Fruit fly (Drosophila melanogaster): Measurements from ENCODE around the gene CG32069.

The CG32069 gene

DNA sequence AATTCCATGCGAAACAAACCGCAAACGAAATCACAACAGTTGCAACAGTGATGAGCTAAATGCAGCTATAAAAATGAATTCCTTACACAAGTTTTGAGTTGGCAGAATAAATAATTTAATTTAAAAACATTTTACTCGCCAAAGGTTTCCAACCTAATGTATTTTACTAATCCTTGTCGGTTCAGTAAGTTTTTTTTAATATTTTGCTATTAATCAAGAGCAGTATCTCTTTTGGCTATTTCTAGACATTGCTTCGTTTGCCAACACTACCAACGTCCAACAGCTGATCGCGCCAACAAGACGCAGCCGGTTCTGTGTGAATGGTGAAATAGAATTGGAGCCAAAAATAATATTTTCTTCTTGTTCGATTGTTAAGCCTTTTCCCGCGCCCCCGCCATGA lies 2.3 kb upstream of the CG32069 start, which contains the start of the genes CG32075, CG45101 and SuUR (continued):
- TF ChIP-seq CG3407 (GFP tag; optimal IDR thresholded peaks at IDR 0.05), result peak; percentile 64
- TF ChIP-seq Doc3 (GFP tag; IDR thresholded peaks at IDR 0.05; ENCODE audit: partially characterized antibody), result no peak
- peak; percentile 90 for TF ChIP-seq tin (GFP tag; optimal IDR thresholded peaks at IDR 0.05)
- TF ChIP-seq CG2116 (GFP tag; optimal IDR thresholded peaks at IDR 0.05), result peak; percentile 67
- TF ChIP-seq Bteb2 (GFP tag; optimal IDR thresholded peaks at IDR 0.05), result peak; percentile 87
- TF ChIP-seq CG10366 (GFP tag; IDR thresholded peaks at IDR 0.05), result peak; percentile 89
- TF ChIP-seq wor (GFP tag; IDR thresholded peaks at IDR 0.05), result peak; percentile 74
- TF ChIP-seq Dbx (GFP tag; IDR thresholded peaks at IDR 0.05), result peak; percentile 91
- TF ChIP-seq CG32772 (GFP tag; IDR thresholded peaks at IDR 0.05), result peak; percentile 88
- TF ChIP-seq CG15479 (GFP tag; optimal IDR thresholded peaks at IDR 0.05), result no peak
- peak; percentile 23 for TF ChIP-seq CG9797 (GFP tag; optimal IDR thresholded peaks at IDR 0.05)
- peak; percentile 88 for TF ChIP-seq sob (GFP tag; IDR thresholded peaks at IDR 0.05)
- TF ChIP-seq Atf-2 (GFP tag; optimal IDR thresholded peaks at IDR 0.05), result peak; percentile 82
- peak; percentile 91 for TF ChIP-seq Sox102F (GFP tag; optimal IDR thresholded peaks at IDR 0.05)
- no peak for TF ChIP-seq h (optimal IDR thresholded peaks at IDR 0.05)
- peak; percentile 89 for TF ChIP-seq ken (GFP tag; IDR thresholded peaks at IDR 0.05)
- no peak for TF ChIP-seq Dll (GFP tag; IDR thresholded peaks at IDR 0.05; ENCODE audit: partially characterized antibody)
- TF ChIP-seq vfl (GFP tag; optimal IDR thresholded peaks at IDR 0.05), result peak; percentile 86
- TF ChIP-seq CG8359 (GFP tag; optimal IDR thresholded peaks at IDR 0.05; ENCODE audit: borderline replicate concordance), result no peak
- peak; percentile 93 for TF ChIP-seq CG13624 (GFP tag; optimal IDR thresholded peaks at IDR 0.05)
- peak; percentile 96 for TF ChIP-seq CG4617 (GFP tag; optimal IDR thresholded peaks at IDR 0.05; ENCODE audit: borderline replicate concordance)
- TF ChIP-seq org-1 (GFP tag; optimal IDR thresholded peaks at IDR 0.05), result peak; percentile 69
- TF ChIP-seq Hmr (GFP tag; optimal IDR thresholded peaks at IDR 0.05), result peak; percentile 82
- TF ChIP-seq zfh2 (GFP tag; optimal IDR thresholded peaks at IDR 0.05), result peak; percentile 94
- TF ChIP-seq CG7357 (GFP tag; IDR thresholded peaks at IDR 0.05), result peak; percentile 64; the same call in 1 of the 3 replicates
- peak; percentile 76 for TF ChIP-seq Spps (tag; optimal IDR thresholded peaks at IDR 0.05)
- peak; percentile 88 for TF ChIP-seq Dad (GFP tag; optimal IDR thresholded peaks at IDR 0.05)
- peak; percentile 42 for TF ChIP-seq nom (GFP tag; optimal IDR thresholded peaks at IDR 0.05)
- peak; percentile 83 for TF ChIP-seq Xrp1 (GFP tag; IDR thresholded peaks at IDR 0.05)
- peak; percentile 71 for TF ChIP-seq p53 (GFP tag; optimal IDR thresholded peaks at IDR 0.05)
- TF ChIP-seq cas (GFP tag; IDR thresholded peaks at IDR 0.05), result peak; percentile 62
- peak; percentile 60 for TF ChIP-seq scrt (GFP tag; optimal IDR thresholded peaks at IDR 0.05)
- TF ChIP-seq CG15269 (tag; optimal IDR thresholded peaks at IDR 0.05), result peak; percentile 80
- peak; percentile 38 for TF ChIP-seq CG8281 (tag; optimal IDR thresholded peaks at IDR 0.05)
- TF ChIP-seq CrebB (tag; optimal IDR thresholded peaks at IDR 0.05), result peak; percentile 58
- TF ChIP-seq wdn (GFP tag; IDR thresholded peaks at IDR 0.05), result peak; percentile 62; the same call in 1 of the 2 replicates
- TF ChIP-seq CG14014 (GFP tag; IDR thresholded peaks at IDR 0.05), result peak; percentile 87
- no peak for TF ChIP-seq hb (GFP tag; IDR thresholded peaks at IDR 0.05; ENCODE audit: partially characterized antibody)
- peak; percentile 59 for TF ChIP-seq corto (GFP tag; optimal IDR thresholded peaks at IDR 0.05)
- TF ChIP-seq Dfd (GFP tag; optimal IDR thresholded peaks at IDR 0.05), result no peak
- peak; percentile 96 for TF ChIP-seq Sry-β (GFP tag; optimal IDR thresholded peaks at IDR 0.05)
- peak; percentile 87 for TF ChIP-seq peb (GFP tag; IDR thresholded peaks at IDR 0.05)
- TF ChIP-seq bbx (GFP tag; IDR thresholded peaks at IDR 0.05; ENCODE audit: partially characterized antibody), result no peak
- peak; percentile 73 for TF ChIP-seq crc (GFP tag; optimal IDR thresholded peaks at IDR 0.05)
- peak; percentile 84 for TF ChIP-seq CG4854 (GFP tag; optimal IDR thresholded peaks at IDR 0.05)
- TF ChIP-seq HmgZ (tag; optimal IDR thresholded peaks at IDR 0.05), result peak; percentile 92
- peak; percentile 85 for TF ChIP-seq CG9727 (GFP tag; optimal IDR thresholded peaks at IDR 0.05)
- no peak for TF ChIP-seq CG8478 (optimal IDR thresholded peaks at IDR 0.05)
- peak; percentile 97 to 99 for TF ChIP-seq crp (GFP tag; optimal IDR thresholded peaks at IDR 0.05)
- TF ChIP-seq Vsx1 (GFP tag; optimal IDR thresholded peaks at IDR 0.05), result peak; percentile 59
- TF ChIP-seq chn (GFP tag; optimal IDR thresholded peaks at IDR 0.05), result peak; percentile 92
